Worm (Caenorhabditis elegans) whole organism, late embryonic: Measurements from ENCODE around the gene C47G2.4.

Source experiments
- C38D4.7 ChIP-seq: fragments of 200-800 bp; sonication (Bioruptor generic); optimal IDR thresholded peaks from 2 replicates; lab custom pipeline; 2018; ENCODE audit warnings: mild to moderate bottlenecking, missing genetic modification characterization, moderate library complexity, missing compliant biosample characterization
- F13H6.1 ChIP-seq: sonication (generic microtip); optimal IDR thresholded peaks from 2 replicates; lab custom pipeline; 2016; ENCODE audit warnings: missing genetic modification characterization, missing compliant biosample characterization
- T23F11.4 ChIP-seq: fragments of 200-800 bp; sonication (Bioruptor generic); optimal IDR thresholded peaks from 2 replicates; lab custom pipeline; 2018; ENCODE audit warnings: mild to moderate bottlenecking, missing genetic modification characterization, missing compliant biosample characterization
- Y22D7AL.16 ChIP-seq: sonication (generic microtip); optimal IDR thresholded peaks from 2 replicates; lab custom pipeline; 2016; ENCODE audit warnings: missing genetic modification characterization, missing compliant biosample characterization
- ahr-1 ChIP-seq: sonication (generic microtip); optimal IDR thresholded peaks from 2 replicates; lab custom pipeline; 2016; ENCODE audit warnings: missing genetic modification characterization, missing compliant biosample characterization
- ceh-14 ChIP-seq: sonication (generic microtip); optimal IDR thresholded peaks from 2 replicates; lab custom pipeline; 2016; ENCODE audit warnings: missing genotype, missing genetic modification characterization, missing compliant biosample characterization
- ceh-18 ChIP-seq: sonication (generic microtip); optimal IDR thresholded peaks from 2 replicates; lab custom pipeline; 2016; ENCODE audit warnings: missing genetic modification characterization, missing compliant biosample characterization
- ceh-19 ChIP-seq: fragments of 200-800 bp; sonication (Bioruptor generic); optimal IDR thresholded peaks from 2 replicates; lab custom pipeline; 2018; ENCODE audit warnings: mild to moderate bottlenecking, missing genetic modification characterization, missing compliant biosample characterization
- ceh-2 ChIP-seq: sonication (generic microtip); optimal IDR thresholded peaks from 2 replicates; lab custom pipeline; 2016; ENCODE audit warnings: missing genotype, missing genetic modification characterization, missing compliant biosample characterization
- ceh-22 ChIP-seq: sonication (generic microtip); optimal IDR thresholded peaks from 2 replicates; lab custom pipeline; 2017; ENCODE audit warnings: missing biosample characterization, missing genetic modification characterization
- ceh-31 ChIP-seq: sonication (generic microtip); optimal IDR thresholded peaks from 2 replicates; lab custom pipeline; 2016; ENCODE audit warnings: missing genetic modification characterization, missing compliant biosample characterization
- ceh-48 ChIP-seq: sonication (generic microtip); optimal IDR thresholded peaks from 2 replicates; lab custom pipeline; 2016; ENCODE audit warnings: missing genetic modification characterization, inconsistent platforms, missing compliant biosample characterization
- dmd-4 ChIP-seq: sonication (generic microtip); optimal IDR thresholded peaks from 2 replicates; lab custom pipeline; 2016; ENCODE audit warnings: borderline replicate concordance, missing genetic modification characterization, missing compliant biosample characterization
- dve-1 ChIP-seq: sonication (generic microtip); optimal IDR thresholded peaks from 2 replicates; lab custom pipeline; 2017; ENCODE audit warnings: antibody characterized with exemption, mild to moderate bottlenecking, missing genetic modification characterization, missing compliant biosample characterization
- elt-2 ChIP-seq: sonication (generic microtip); optimal IDR thresholded peaks from 2 replicates; lab custom pipeline; 2016; ENCODE audit warnings: missing genetic modification reagents, missing genetic modification characterization, missing compliant biosample characterization
- elt-4 ChIP-seq: sonication (generic microtip); optimal IDR thresholded peaks from 2 replicates; lab custom pipeline; 2016; ENCODE audit warnings: missing genetic modification characterization, missing compliant biosample characterization
- ets-4 ChIP-seq: sonication (generic microtip); optimal IDR thresholded peaks from 2 replicates; lab custom pipeline; 2016; ENCODE audit warnings: missing genetic modification characterization, missing compliant biosample characterization
- fax-1 ChIP-seq: sonication (generic microtip); optimal IDR thresholded peaks from 2 replicates; lab custom pipeline; 2016; ENCODE audit warnings: missing genotype, missing genetic modification characterization, missing compliant biosample characterization
- fkh-10 ChIP-seq: fragments of 150-350 bp; optimal IDR thresholded peaks from 2 replicates; lab custom pipeline; 2014; ENCODE audit warnings: missing biosample characterization, missing genetic modification reagents, missing genetic modification characterization
- hlh-13 ChIP-seq: fragments of 200-800 bp; sonication (Bioruptor generic); optimal IDR thresholded peaks from 2 replicates; lab custom pipeline; 2018; ENCODE audit warnings: mild to moderate bottlenecking, missing genetic modification characterization, missing compliant biosample characterization
- lim-6 ChIP-seq: sonication (generic microtip); optimal IDR thresholded peaks from 2 replicates; lab custom pipeline; 2016; ENCODE audit warnings: missing genetic modification characterization, missing compliant biosample characterization
- lin-11 ChIP-seq: fragments of 200-800 bp; sonication (Bioruptor generic); optimal IDR thresholded peaks from 2 replicates; lab custom pipeline; 2018; ENCODE audit warnings: mild to moderate bottlenecking, missing genetic modification characterization, missing compliant biosample characterization
- mec-3 ChIP-seq: sonication (generic microtip); optimal IDR thresholded peaks from 2 replicates; lab custom pipeline; 2016; ENCODE audit warnings: borderline replicate concordance, missing genetic modification characterization, missing compliant biosample characterization
- nfya-1 ChIP-seq: sonication (generic microtip); optimal IDR thresholded peaks from 2 replicates; lab custom pipeline; 2017; ENCODE audit warnings: missing genetic modification characterization, mild to moderate bottlenecking, missing compliant biosample characterization, antibody characterized with exemption, moderate library complexity
- nhr-232 ChIP-seq: sonication (generic microtip); optimal IDR thresholded peaks from 2 replicates; lab custom pipeline; 2016; ENCODE audit warnings: missing genetic modification characterization, missing compliant biosample characterization
- odd-2 ChIP-seq: sonication (generic microtip); optimal IDR thresholded peaks from 2 replicates; lab custom pipeline; 2017; ENCODE audit warnings: antibody characterized with exemption, mild to moderate bottlenecking, missing genetic modification characterization, missing compliant biosample characterization
- pros-1 ChIP-seq: fragments of 150-350 bp; optimal IDR thresholded peaks from 2 replicates; lab custom pipeline; 2014; ENCODE audit warnings: missing biosample characterization, missing genetic modification reagents, missing genetic modification characterization
- sdc-2 ChIP-seq: sonication (generic microtip); optimal IDR thresholded peaks from 2 replicates; lab custom pipeline; 2016; ENCODE audit warnings: missing genotype, missing genetic modification characterization, missing compliant biosample characterization
- syd-9 ChIP-seq: sonication (generic microtip); optimal IDR thresholded peaks from 2 replicates; lab custom pipeline; 2016; ENCODE audit warnings: mild to moderate bottlenecking, missing genetic modification characterization, moderate library complexity, missing compliant biosample characterization
- tbx-7 ChIP-seq: sonication (generic microtip); optimal IDR thresholded peaks from 2 replicates; lab custom pipeline; 2016; ENCODE audit warnings: missing genotype, missing genetic modification characterization, missing compliant biosample characterization
- ttx-3 ChIP-seq: sonication (generic microtip); optimal IDR thresholded peaks from 2 replicates; lab custom pipeline; 2016; ENCODE audit warnings: missing genetic modification reagents, missing genetic modification characterization, missing compliant biosample characterization
- unc-3 ChIP-seq, 2 experiments: fragments of 200-800 bp in 1 of 2; sonication (Bioruptor generic) in 1 of 2; sonication (generic microtip) in 1 of 2; conservative IDR thresholded peaks in 1 of 2; optimal IDR thresholded peaks in 1 of 2; 2 replicates each; pipeline versions ENCODE4 v1.3.6 to Lab custom; 2016 to 2022; ENCODE audit warnings: missing compliant biosample characterization in 2 of 2, missing genetic modification characterization in 2 of 2, missing genetic modification reagents in 1 of 2
- unc-42 ChIP-seq: sonication (generic microtip); optimal IDR thresholded peaks from 2 replicates; lab custom pipeline; 2016; ENCODE audit warnings: missing genotype, missing genetic modification characterization, missing compliant biosample characterization
- zip-5 ChIP-seq: sonication (generic microtip); optimal IDR thresholded peaks from 2 replicates; lab custom pipeline; 2016; ENCODE audit warnings: missing genetic modification characterization, missing compliant biosample characterization
- ztf-16 ChIP-seq: sonication (generic microtip); optimal IDR thresholded peaks from 2 replicates; lab custom pipeline; 2017; ENCODE audit warnings: missing genetic modification characterization, missing compliant biosample characterization

C47G2.4 gene

DNA sequence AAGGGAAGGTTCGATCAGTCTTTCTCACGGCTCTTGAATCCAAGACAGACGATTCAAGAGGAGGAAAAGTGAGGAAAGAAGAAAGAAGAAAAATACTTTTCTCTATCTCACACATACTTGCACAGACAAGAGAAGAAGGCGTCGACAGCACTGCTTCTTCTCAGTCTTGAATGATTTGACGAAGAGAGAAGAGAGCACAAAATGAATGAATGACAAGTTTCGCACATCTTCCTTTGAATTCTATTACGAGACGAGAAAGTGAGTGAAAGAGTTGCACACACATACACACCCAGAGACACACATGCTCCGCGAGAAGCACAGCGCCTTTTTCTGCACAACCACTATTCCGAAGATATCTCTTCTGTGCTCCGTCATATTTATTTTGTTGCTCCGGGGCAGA lies 42.3 kb upstream of the C47G2.4 start:
- peak; percentile 96 for TF ChIP-seq unc-42 (tag; lab: Kevin White, UChicago)
- TF ChIP-seq ceh-31 (tag; lab: Kevin White, UChicago): peak; percentile 22
- TF ChIP-seq lim-6 (tag; lab: Kevin White, UChicago): no peak
- no peak for TF ChIP-seq lin-11

DNA sequence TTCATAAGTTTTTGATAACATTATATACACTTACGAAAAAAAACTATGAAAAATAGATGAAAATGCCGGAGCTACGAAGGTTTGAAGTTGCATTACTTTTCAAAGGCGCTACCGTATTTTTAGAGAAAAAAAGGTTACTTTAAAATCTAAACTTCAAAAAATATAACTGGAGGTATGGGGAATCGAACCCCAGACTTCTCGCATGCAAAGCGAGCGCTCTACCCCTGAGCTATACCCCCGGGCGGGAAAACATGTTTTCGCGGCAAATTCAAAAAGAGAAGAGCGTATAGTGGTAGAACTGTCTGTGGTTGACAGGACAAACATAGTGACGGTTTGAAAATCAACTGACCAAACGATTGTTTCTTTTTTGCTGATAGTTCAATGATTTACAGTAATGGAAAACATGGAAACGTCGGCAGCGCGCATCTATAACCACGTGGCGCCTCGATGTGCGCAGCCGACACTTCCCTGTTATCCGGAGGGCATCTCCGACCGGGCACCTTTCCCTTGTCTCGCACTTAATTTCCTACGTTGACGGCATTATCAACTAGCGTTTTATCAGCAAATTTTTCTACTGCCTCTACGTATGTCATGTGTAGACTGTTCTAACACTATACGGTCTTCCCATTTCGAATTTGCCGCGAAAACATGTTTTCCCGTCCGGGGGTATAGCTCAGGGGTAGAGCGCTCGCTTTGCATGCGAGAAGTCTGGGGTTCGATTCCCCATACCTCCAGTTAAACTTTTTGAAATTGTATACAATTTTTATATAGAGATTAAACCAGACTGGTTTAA lies 40.6 kb upstream of the C47G2.4 start:
- TF ChIP-seq sdc-2 (tag; lab: Kevin White, UChicago): no peak
- TF ChIP-seq fax-1: no peak
- TF ChIP-seq elt-2: peak; percentile 55

DNA sequence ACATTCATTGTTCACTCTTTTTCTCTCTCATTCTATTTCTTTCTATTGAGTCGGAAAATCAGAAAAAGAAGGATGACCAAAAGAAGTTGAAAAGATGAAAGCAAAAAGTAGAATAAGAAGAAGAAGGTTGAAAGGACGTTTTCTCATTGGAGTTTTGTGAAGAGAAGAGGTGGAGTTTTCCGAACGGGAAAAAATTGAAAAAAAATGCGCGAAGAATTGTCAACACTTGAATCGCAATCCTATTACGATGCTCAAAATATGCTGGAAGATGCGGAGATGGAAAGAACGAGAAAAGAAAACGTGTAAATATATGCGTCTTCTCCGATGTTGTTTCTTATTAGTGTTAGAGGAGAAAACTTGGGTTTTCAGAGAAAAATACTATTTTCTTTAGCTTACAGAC lies 40.0 kb upstream of the C47G2.4 start:
- TF ChIP-seq pros-1 (tag; lab: Kevin White, UChicago) (no peak), unc-42 (tag; lab: Kevin White, UChicago) (peak; percentile 19)

DNA sequence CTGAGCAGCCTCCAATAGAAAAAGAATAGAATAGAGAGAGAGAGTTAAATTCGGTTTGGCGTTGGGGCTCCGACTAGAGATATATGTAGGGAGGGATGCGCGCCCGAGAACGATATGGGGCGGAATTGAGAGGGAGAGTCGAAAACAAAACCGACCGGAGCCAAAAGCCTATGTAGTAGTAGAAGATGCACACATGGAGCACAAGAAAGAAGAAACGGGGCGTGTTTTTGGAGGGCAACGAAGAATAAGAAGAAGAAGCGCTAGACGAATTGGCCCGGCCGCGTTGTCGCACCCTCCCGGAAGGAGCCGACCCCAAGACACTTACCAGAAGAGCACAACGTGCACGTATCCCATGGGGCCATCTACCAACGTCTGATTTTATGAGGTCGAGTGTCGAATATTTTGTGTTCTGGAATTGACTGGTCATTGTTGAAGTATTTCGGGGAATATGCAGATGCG lies 35.6 kb upstream of the C47G2.4 start, which contains the start of gene tag-180:
Gene tag-180 (minus strand): TSS at position 409 of the 459 bp plus-strand sequence.
- TF ChIP-seq mec-3 (tag; lab: Kevin White, UChicago): no peak
- peak; percentile 33 for TF ChIP-seq ceh-31 (tag; lab: Kevin White, UChicago)
- TF ChIP-seq elt-4 (tag; lab: Kevin White, UChicago): peak; percentile 28
- peak; percentile 37 for TF ChIP-seq unc-42 (tag; lab: Kevin White, UChicago)

DNA sequence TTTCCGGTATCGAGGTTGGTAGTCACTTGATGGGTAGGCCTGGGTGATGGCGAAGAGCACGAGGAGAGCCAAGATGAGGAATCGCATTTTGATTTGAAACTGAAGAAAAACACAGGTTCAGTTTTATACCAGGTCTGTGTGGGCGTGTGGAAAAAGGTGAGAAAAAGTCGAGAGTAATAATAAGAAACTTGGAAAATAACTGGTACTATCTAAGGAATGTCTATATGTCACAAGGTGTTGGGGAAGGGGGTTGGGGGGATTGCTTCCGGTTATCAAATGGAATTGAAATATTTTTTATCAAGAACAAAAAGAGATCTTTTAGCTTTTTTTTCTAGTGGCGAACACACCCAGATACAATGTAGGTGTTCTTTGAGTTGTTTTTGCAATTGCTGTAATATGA lies 26.2 kb upstream of the C47G2.4 start, which contains the start of gene nlp-51:
Gene nlp-51 (minus strand): TSS at position 101 of the 400 bp plus-strand sequence.
- no peak for TF ChIP-seq T23F11.4 (GFP tag; lab: Kevin White, UChicago)
- TF ChIP-seq F13H6.1: no peak
- TF ChIP-seq ahr-1: no peak
- TF ChIP-seq zip-5: no peak
- no peak for TF ChIP-seq tbx-7
- no peak for TF ChIP-seq fkh-10 (GFP tag; lab: Kevin White, UChicago)
- TF ChIP-seq syd-9 (tag; lab: Kevin White, UChicago): no peak
- TF ChIP-seq nhr-232 (tag; lab: Kevin White, UChicago): no peak
- TF ChIP-seq dmd-4: no peak
- no peak for TF ChIP-seq elt-2
- TF ChIP-seq odd-2: no peak
- no peak for TF ChIP-seq ceh-14 (tag; lab: Kevin White, UChicago)
- no peak for TF ChIP-seq lin-11
- no peak for TF ChIP-seq nfya-1 (tag; lab: Kevin White, UChicago)
- TF ChIP-seq ceh-19 (GFP tag; lab: Kevin White, UChicago): no peak
- TF ChIP-seq Y22D7AL.16 (tag; lab: Kevin White, UChicago): no peak

DNA sequence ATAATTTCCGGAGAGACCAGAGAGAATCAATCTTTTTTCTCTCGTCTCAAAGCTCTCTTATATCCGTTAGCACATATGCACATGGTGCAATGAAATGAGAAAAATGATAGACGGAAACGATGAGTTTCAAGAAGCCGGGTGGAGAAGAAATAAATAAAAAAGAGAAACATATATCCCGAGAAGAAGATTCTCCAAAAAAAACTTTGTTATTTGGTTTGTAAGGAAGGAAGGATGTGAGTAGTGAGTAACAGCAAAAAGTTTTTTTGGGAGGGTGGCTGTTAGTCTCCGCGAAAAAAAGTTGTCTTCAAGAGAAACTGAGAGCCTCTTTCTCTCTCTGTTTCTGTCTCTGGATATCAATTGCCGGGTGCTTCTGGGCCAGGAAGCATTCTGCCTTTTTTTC lies 23.3 kb upstream of the C47G2.4 start:
- peak; percentile 63 for TF ChIP-seq unc-42 (tag; lab: Kevin White, UChicago)
- no peak for TF ChIP-seq C38D4.7

DNA sequence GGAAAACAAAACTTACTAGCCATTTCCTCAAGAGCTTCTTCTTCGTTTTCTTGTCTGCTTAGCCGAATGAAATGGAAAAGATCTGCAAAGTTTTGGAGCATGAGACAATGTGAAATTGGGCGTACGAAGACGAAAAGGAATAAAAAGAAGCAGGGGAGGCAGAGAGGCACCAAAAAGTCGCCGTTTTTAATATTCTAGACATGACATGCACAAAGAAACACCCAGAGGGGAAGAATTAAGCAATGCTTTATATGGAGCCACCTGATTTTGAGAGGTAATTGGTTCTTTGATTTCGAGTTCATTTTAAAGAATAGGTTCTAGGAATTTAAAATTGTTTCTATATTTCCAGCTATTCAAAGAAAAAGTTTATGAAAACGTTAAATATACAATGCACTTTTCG lies 20.8 kb upstream of the C47G2.4 start, which contains the start of gene T24F1.4:
Gene T24F1.4 (minus strand): TSS at position 101 of the 400 bp plus-strand sequence.
- TF ChIP-seq dve-1: no peak
- no peak for TF ChIP-seq unc-3 (GFP tag; conservative IDR thresholded peaks at IDR 0.05; lab: Robert Waterston, UW)
- no peak for TF ChIP-seq unc-3 (tag; optimal IDR thresholded peaks at IDR 0.05; lab: Kevin White, UChicago)
- TF ChIP-seq ets-4 (tag; lab: Kevin White, UChicago): no peak
- TF ChIP-seq ceh-48 (tag; lab: Kevin White, UChicago): no peak
- TF ChIP-seq dmd-4: no peak
- TF ChIP-seq ttx-3 (tag; lab: Kevin White, UChicago): no peak
- TF ChIP-seq ztf-16 (tag; lab: Kevin White, UChicago): no peak
- no peak for TF ChIP-seq hlh-13 (GFP tag; lab: Kevin White, UChicago)
- TF ChIP-seq ceh-18 (tag; lab: Kevin White, UChicago): no peak
- TF ChIP-seq ceh-22 (tag; lab: Kevin White, UChicago): no peak
- no peak for TF ChIP-seq ceh-2 (tag; lab: Kevin White, UChicago)
- TF ChIP-seq ceh-31 (tag; lab: Kevin White, UChicago): no peak
- TF ChIP-seq T23F11.4 (GFP tag; lab: Kevin White, UChicago): no peak
- no peak for TF ChIP-seq C38D4.7
